Worm (Caenorhabditis elegans) whole organism, young adult: ENCODE data around the gene F26D2.10.

Source experiments
- B0019.2 ChIP-seq: fragments of 200-800 bp; sonication (Bioruptor generic); conservative IDR thresholded peaks from 2 replicates; pipeline ENCODE4 v1.3.6; 2022; ENCODE audit warnings: missing genetic modification reagents, missing genetic modification characterization, missing compliant biosample characterization
- B0261.1 ChIP-seq: sonication (generic microtip); optimal IDR thresholded peaks from 2 replicates; lab custom pipeline; 2016; ENCODE audit warnings: mild to moderate bottlenecking, missing genetic modification characterization, moderate library complexity, missing compliant biosample characterization
- B0336.3 ChIP-seq: fragments of 200-800 bp; sonication (Bioruptor generic); IDR thresholded peaks from 2 replicates; pipeline ENCODE4 v1.3.6; 2022; ENCODE audit warnings: missing genetic modification characterization, missing compliant biosample characterization
- C06A6.2 ChIP-seq: fragments of 200-800 bp; sonication (Bioruptor generic); conservative IDR thresholded peaks from 2 replicates; pipeline ENCODE4 v1.3.6; 2022; ENCODE audit warnings: missing genetic modification characterization, missing compliant biosample characterization
- D2030.7 ChIP-seq: fragments of 200-800 bp; sonication (Bioruptor generic); IDR thresholded peaks from 2 replicates; pipeline ENCODE4 v1.3.6; 2022; ENCODE audit warnings: missing genetic modification reagents, missing genetic modification characterization, missing compliant biosample characterization
- F10E7.11 ChIP-seq: sonication (generic microtip); optimal IDR thresholded peaks from 2 replicates; lab custom pipeline; 2017; ENCODE audit warnings: mild to moderate bottlenecking, missing genetic modification characterization, moderate library complexity, missing compliant biosample characterization
- F33H1.4 ChIP-seq: fragments of 200-800 bp; sonication (Bioruptor generic); IDR thresholded peaks from 2 replicates; pipeline ENCODE4 v1.3.6; 2022; ENCODE audit warnings: missing genetic modification reagents, missing genetic modification characterization, missing compliant biosample characterization
- F37B4.10 ChIP-seq: fragments of 200-800 bp; sonication (Bioruptor generic); IDR thresholded peaks from 2 replicates; pipeline ENCODE4 v1.3.6; 2022; ENCODE audit warnings: missing genetic modification characterization, missing compliant biosample characterization
- F39B2.1 ChIP-seq: fragments of 200-800 bp; sonication (Bioruptor generic); IDR thresholded peaks from 2 replicates; pipeline ENCODE4 v1.3.6; 2022; ENCODE audit warnings: missing genetic modification reagents, missing genetic modification characterization, missing compliant biosample characterization
- F57C9.4 ChIP-seq: sonication (generic microtip); optimal IDR thresholded peaks from 2 replicates; lab custom pipeline; 2017; ENCODE audit warnings: mild to moderate bottlenecking, missing genetic modification characterization, missing compliant biosample characterization
- Y53F4B.3 ChIP-seq: fragments of 200-800 bp; sonication (Bioruptor generic); IDR thresholded peaks from 2 replicates; pipeline ENCODE4 v1.3.6; 2022; ENCODE audit warnings: missing genetic modification reagents, missing genetic modification characterization, missing compliant biosample characterization
- Y53G8AR.9 ChIP-seq: fragments of 200-800 bp; sonication (Bioruptor generic); conservative IDR thresholded peaks from 2 replicates; pipeline ENCODE4 v1.3.6; 2022; ENCODE audit warnings: missing genetic modification reagents, missing genetic modification characterization, missing compliant biosample characterization
- Y56A3A.18 ChIP-seq: fragments of 200-800 bp; sonication (Bioruptor generic); IDR thresholded peaks from 2 replicates; pipeline ENCODE4 v1.3.6; 2022; ENCODE audit warnings: missing genetic modification reagents, missing genetic modification characterization, missing compliant biosample characterization
- ZK185.1 ChIP-seq: sonication (generic microtip); optimal IDR thresholded peaks from 2 replicates; lab custom pipeline; 2016; ENCODE audit warnings: mild to moderate bottlenecking, missing genetic modification characterization, missing compliant biosample characterization; ENCODE audit not compliant: poor library complexity, severe bottlenecking
- akir-1 ChIP-seq: fragments of 200-800 bp; sonication (Bioruptor generic); optimal IDR thresholded peaks from 2 replicates; lab custom pipeline; 2018; ENCODE audit warnings: mild to moderate bottlenecking, missing genetic modification characterization, moderate library complexity, missing compliant biosample characterization
- ama-1 ChIP-seq, 3 experiments: fragments of 150-350 bp in 1 of 3; sonication (generic microtip) in 2 of 3; optimal IDR thresholded peaks; 2 replicates each; lab custom pipeline; 2014 to 2018; ENCODE audit warnings: missing biosample characterization in 2 of 3, missing genetic modification characterization in 2 of 3, missing genetic modification reagents in 2 of 3
- aptf-2 ChIP-seq: fragments of 200-800 bp; sonication (Bioruptor generic); conservative IDR thresholded peaks from 2 replicates; pipeline ENCODE4 v1.3.6; 2022; ENCODE audit warnings: missing genetic modification reagents, missing genetic modification characterization, missing compliant biosample characterization
- aptf-3 ChIP-seq: fragments of 200-800 bp; sonication (Bioruptor generic); IDR thresholded peaks from 2 replicates; pipeline ENCODE4 v1.3.6; 2022; ENCODE audit warnings: missing genetic modification characterization, missing compliant biosample characterization
- attf-5 ChIP-seq: fragments of 200-800 bp; sonication (Bioruptor generic); optimal IDR thresholded peaks from 2 replicates; lab custom pipeline; 2018; ENCODE audit warnings: mild to moderate bottlenecking, missing genetic modification characterization, missing compliant biosample characterization
- bed-1 ChIP-seq: fragments of 200-800 bp; sonication (Bioruptor generic); IDR thresholded peaks from 2 replicates; pipeline ENCODE4 v1.3.6; 2022; ENCODE audit warnings: missing genetic modification reagents, missing genetic modification characterization, missing compliant biosample characterization
- ccch-3 ChIP-seq: fragments of 200-800 bp; sonication (Bioruptor generic); optimal IDR thresholded peaks from 2 replicates; lab custom pipeline; 2018; ENCODE audit warnings: mild to moderate bottlenecking, missing genetic modification characterization, missing compliant biosample characterization
- cebp-1 ChIP-seq, 2 experiments: fragments of 200-800 bp in 1 of 2; sonication (Bioruptor generic) in 1 of 2; sonication (generic microtip) in 1 of 2; IDR thresholded peaks in 1 of 2; optimal IDR thresholded peaks in 1 of 2; 2 replicates each; pipeline versions ENCODE4 v1.3.6 to Lab custom; 2017 to 2022; ENCODE audit warnings: missing compliant biosample characterization in 2 of 2, missing genetic modification characterization in 2 of 2, mild to moderate bottlenecking in 1 of 2, missing genetic modification reagents in 1 of 2, moderate library complexity in 1 of 2
- cebp-2 ChIP-seq: fragments of 200-800 bp; sonication (Bioruptor generic); IDR thresholded peaks from 2 replicates; pipeline ENCODE4 v1.3.6; 2022; ENCODE audit warnings: missing genetic modification characterization, missing compliant biosample characterization
- ceh-27 ChIP-seq: fragments of 200-800 bp; sonication (Bioruptor generic); optimal IDR thresholded peaks from 2 replicates; lab custom pipeline; 2018; ENCODE audit warnings: mild to moderate bottlenecking, missing genetic modification characterization, moderate library complexity, missing compliant biosample characterization
- dpl-1 ChIP-seq: fragments of 150-350 bp; optimal IDR thresholded peaks from 2 replicates; lab custom pipeline; 2014; ENCODE audit warnings: missing biosample characterization, missing genetic modification reagents, missing genetic modification characterization
- efl-1 ChIP-seq: fragments of 150-350 bp; optimal IDR thresholded peaks from 2 replicates; lab custom pipeline; 2014; ENCODE audit warnings: missing biosample characterization, missing genetic modification reagents, missing genetic modification characterization
- egrh-3 ChIP-seq: fragments of 200-800 bp; sonication (Bioruptor generic); IDR thresholded peaks from 2 replicates; pipeline ENCODE4 v1.3.6; 2022; ENCODE audit warnings: missing genetic modification reagents, missing genetic modification characterization, missing compliant biosample characterization
- ekl-4 ChIP-seq: fragments of 200-800 bp; sonication (Bioruptor generic); IDR thresholded peaks from 2 replicates; pipeline ENCODE4 v1.3.6; 2022; ENCODE audit warnings: missing genetic modification reagents, missing genetic modification characterization, missing compliant biosample characterization
- hrde-1 ChIP-seq: sonication (generic microtip); optimal IDR thresholded peaks from 2 replicates; lab custom pipeline; 2016; ENCODE audit warnings: missing genetic modification characterization, mild to moderate bottlenecking, missing compliant biosample characterization, moderate library complexity, missing genotype, missing genetic modification reagents, borderline replicate concordance
- lag-1 ChIP-seq: fragments of 200-800 bp; sonication (Bioruptor generic); IDR thresholded peaks from 2 replicates; pipeline ENCODE4 v1.3.6; 2022; ENCODE audit warnings: missing genetic modification reagents, missing genetic modification characterization, missing compliant biosample characterization
- lin-35 ChIP-seq, 3 experiments: fragments of 150-350 bp in 2 of 3; sonication (generic microtip) in 1 of 3; optimal IDR thresholded peaks; 2 replicates each; lab custom pipeline; 2014 to 2018; ENCODE audit warnings: missing biosample characterization in 3 of 3, missing genetic modification characterization in 3 of 3, missing genetic modification reagents in 3 of 3
- lin-54 ChIP-seq: fragments of 200-800 bp; sonication (Bioruptor generic); optimal IDR thresholded peaks from 2 replicates; lab custom pipeline; 2018; ENCODE audit warnings: mild to moderate bottlenecking, missing genetic modification characterization, missing compliant biosample characterization
- lsl-1 ChIP-seq: fragments of 200-800 bp; sonication (Bioruptor generic); optimal IDR thresholded peaks from 2 replicates; lab custom pipeline; 2018; ENCODE audit warnings: mild to moderate bottlenecking, missing genetic modification characterization, moderate library complexity, missing compliant biosample characterization
- lsy-27 ChIP-seq: sonication (generic microtip); optimal IDR thresholded peaks from 2 replicates; lab custom pipeline; 2017; ENCODE audit warnings: missing genetic modification characterization, mild to moderate bottlenecking, missing compliant biosample characterization, antibody characterized with exemption, missing genotype, borderline replicate concordance; ENCODE audit not compliant: insufficient read depth
- madf-3 ChIP-seq: fragments of 200-800 bp; sonication (Bioruptor generic); IDR thresholded peaks from 2 replicates; pipeline ENCODE4 v1.3.6; 2022; ENCODE audit warnings: missing genetic modification reagents, missing genetic modification characterization, missing compliant biosample characterization
- mcd-1 ChIP-seq: fragments of 200-800 bp; sonication (Bioruptor generic); IDR thresholded peaks from 2 replicates; pipeline ENCODE4 v1.3.6; 2022; ENCODE audit warnings: missing genetic modification reagents, missing genetic modification characterization, missing compliant biosample characterization
- nhr-90 ChIP-seq: sonication (generic microtip); optimal IDR thresholded peaks from 2 replicates; lab custom pipeline; 2016; ENCODE audit warnings: missing genotype, mild to moderate bottlenecking, missing genetic modification characterization, missing compliant biosample characterization
- pbrm-1 ChIP-seq: fragments of 200-800 bp; sonication (Bioruptor generic); IDR thresholded peaks from 2 replicates; pipeline ENCODE4 v1.3.6; 2022; ENCODE audit warnings: missing genetic modification reagents, missing genetic modification characterization, missing compliant biosample characterization
- pha-4 ChIP-seq: fragments of 150-350 bp; sonication (generic microtip); optimal IDR thresholded peaks from 2 replicates; lab custom pipeline; 2014; ENCODE audit warnings: missing biosample characterization, missing genetic modification reagents, missing genetic modification characterization
- rcor-1 ChIP-seq: fragments of 200-800 bp; sonication (Bioruptor generic); IDR thresholded peaks from 2 replicates; pipeline ENCODE4 v1.3.6; 2022; ENCODE audit warnings: missing genetic modification reagents, missing genetic modification characterization, missing compliant biosample characterization
- sptf-2 ChIP-seq: fragments of 200-800 bp; sonication (Bioruptor generic); optimal IDR thresholded peaks from 2 replicates; lab custom pipeline; 2018; ENCODE audit warnings: mild to moderate bottlenecking, missing genetic modification characterization, missing compliant biosample characterization
- tbp1 ChIP-seq: fragments of 200-800 bp; sonication (Bioruptor generic); optimal IDR thresholded peaks from 2 replicates; lab custom pipeline; 2018; ENCODE audit warnings: mild to moderate bottlenecking, missing genetic modification characterization, missing compliant biosample characterization
- tbx-9 ChIP-seq: sonication (generic microtip); optimal IDR thresholded peaks from 2 replicates; lab custom pipeline; 2016; ENCODE audit warnings: borderline replicate concordance, missing genetic modification characterization, inconsistent platforms, missing compliant biosample characterization
- xnd-1 ChIP-seq: sonication (generic microtip); optimal IDR thresholded peaks from 2 replicates; lab custom pipeline; 2016; ENCODE audit warnings: missing genotype, missing genetic modification reagents, missing genetic modification characterization, missing compliant biosample characterization
- ztf-22 ChIP-seq: fragments of 200-800 bp; sonication (Bioruptor generic); optimal IDR thresholded peaks from 2 replicates; lab custom pipeline; 2018; ENCODE audit warnings: mild to moderate bottlenecking, missing genetic modification characterization, moderate library complexity, missing compliant biosample characterization
- ztf-28 ChIP-seq: fragments of 200-800 bp; sonication (Bioruptor generic); IDR thresholded peaks from 2 replicates; pipeline ENCODE4 v1.3.6; 2022; ENCODE audit warnings: missing genetic modification reagents, missing genetic modification characterization, missing compliant biosample characterization
- ztf-3 ChIP-seq: fragments of 200-800 bp; sonication (Bioruptor generic); optimal IDR thresholded peaks from 2 replicates; lab custom pipeline; 2018; ENCODE audit warnings: mild to moderate bottlenecking, missing genetic modification characterization, missing compliant biosample characterization

F26D2.10 gene

ce11 chrV:16401519-16401918, 27.9 kb downstream of the F26D2.10 start, which contains the start of gene F13A7.14:
Gene F13A7.14 (plus strand): TSS chrV:16401891.
- TF ChIP-seq lag-1 (GFP tag; lab: Robert Waterston, UW) (no peak), Y53F4B.3 (no peak), lin-35 (GFP tag; optimal IDR thresholded peaks at IDR 0.05; lab: Kevin White, UChicago) (peak; percentile 16 to 90 (median 30)), C06A6.2 (no peak; the same call in 1 of the 2 replicates), ztf-28 (GFP tag; lab: Robert Waterston, UW) (no peak), nhr-90 (no peak), rcor-1 (GFP tag; lab: Robert Waterston, UW) (peak; percentile 70), F10E7.11 (tag; lab: Kevin White, UChicago) (no peak), xnd-1 (tag; lab: Kevin White, UChicago) (peak; percentile 6), F57C9.4 (no peak), ZK185.1 (tag; lab: Kevin White, UChicago) (peak; percentile 90), ekl-4 (GFP tag; lab: Robert Waterston, UW) (no peak), D2030.7 (peak; percentile 54), F33H1.4 (peak; percentile 51), sptf-2 (GFP tag; lab: Kevin White, UChicago) (no peak), B0336.3 (GFP tag; lab: Robert Waterston, UW) (0 out of 2 replicates have a peak, but pooled peaks have one; percentile 29), ztf-22 (GFP tag; lab: Kevin White, UChicago) (no peak), B0019.2 (no peak), ceh-27 (peak; percentile 80), efl-1 (peak; percentile 73), F39B2.1 (no peak), akir-1 (GFP tag; lab: Kevin White, UChicago) (peak; percentile 61), Y56A3A.18 (GFP tag; lab: Robert Waterston, UW) (no peak), lsl-1 (GFP tag; lab: Kevin White, UChicago) (peak; percentile 36), F37B4.10 (GFP tag; lab: Robert Waterston, UW) (no peak), lin-54 (peak; percentile 89), lsy-27 (tag; lab: Kevin White, UChicago) (no peak), pha-4 (no peak), hrde-1 (tag; lab: Kevin White, UChicago) (no peak), ama-1 (optimal IDR thresholded peaks at IDR 0.05; lab: Kevin White, UChicago) (no peak), ama-1 (GFP tag; optimal IDR thresholded peaks at IDR 0.05; lab: Kevin White, UChicago) (no peak), aptf-2 (peak; percentile 72; the same call in 1 of the 2 replicates), madf-3 (no peak), pbrm-1 (no peak), attf-5 (GFP tag; lab: Kevin White, UChicago) (no peak), ztf-3 (no peak), aptf-3 (GFP tag; lab: Robert Waterston, UW) (no peak), tbp1 (GFP tag; lab: Kevin White, UChicago) (peak; percentile 28), cebp-1 (GFP tag; IDR thresholded peaks at IDR 0.05; lab: Robert Waterston, UW) (no peak), cebp-1 (tag; optimal IDR thresholded peaks at IDR 0.05; lab: Kevin White, UChicago) (peak; percentile 39), ccch-3 (GFP tag; lab: Kevin White, UChicago) (no peak), mcd-1 (peak; percentile 86), cebp-2 (GFP tag; lab: Robert Waterston, UW) (no peak), bed-1 (GFP tag; lab: Robert Waterston, UW) (no peak), tbx-9 (tag; lab: Kevin White, UChicago) (no peak), Y53G8AR.9 (GFP tag; lab: Robert Waterston, UW) (no peak; the same call in 1 of the 2 replicates), egrh-3 (GFP tag; lab: Robert Waterston, UW) (0 out of 2 replicates have a peak, but pooled peaks have one; percentile 42), dpl-1 (peak; percentile 84), B0261.1 (tag; lab: Kevin White, UChicago) (peak; percentile 15)
